Fruit fly (Drosophila melanogaster) whole organism, embryonic: ENCODE data around the gene CG2901.

Experiments used
- ATbp ChIP-seq: fragments of 200-800 bp; sonication (Bioruptor generic); optimal IDR thresholded peaks from 2 replicates; lab custom pipeline; 2017; ENCODE audit warnings: missing biosample characterization, mild to moderate bottlenecking, missing genetic modification characterization, missing genetic modification reagents
- B-H2 ChIP-seq: fragments of 200-800 bp; sonication (Bioruptor generic); optimal IDR thresholded peaks from 2 replicates; lab custom pipeline; 2018; ENCODE audit warnings: missing biosample characterization, mild to moderate bottlenecking, missing genetic modification characterization
- CG10274 ChIP-seq: fragments of 200-800 bp; sonication (Bioruptor generic); optimal IDR thresholded peaks from 3 replicates; lab custom pipeline; 2017; ENCODE audit warnings: missing biosample characterization, mild to moderate bottlenecking, missing genetic modification characterization
- CG10543 ChIP-seq: fragments of 200-800 bp; sonication (Bioruptor generic); optimal IDR thresholded peaks from 3 replicates; lab custom pipeline; 2017; ENCODE audit warnings: missing biosample characterization, mild to moderate bottlenecking, missing genetic modification characterization, moderate library complexity
- CG11247 ChIP-seq: fragments of 200-800 bp; sonication (Bioruptor generic); IDR thresholded peaks from 2 replicates; pipeline ENCODE4 v1.3.6; 2022; ENCODE audit warnings: missing biosample characterization, missing genetic modification characterization
- CG11723 ChIP-seq: fragments of 200-800 bp; sonication (Bioruptor generic); optimal IDR thresholded peaks from 2 replicates; lab custom pipeline; 2017; ENCODE audit warnings: missing biosample characterization, mild to moderate bottlenecking, missing genetic modification characterization
- CG12071 ChIP-seq: fragments of 200-800 bp; sonication (Bioruptor generic); optimal IDR thresholded peaks from 3 replicates; lab custom pipeline; 2018; ENCODE audit warnings: missing biosample characterization, mild to moderate bottlenecking, missing genetic modification characterization
- CG12236 ChIP-seq: fragments of 200-800 bp; sonication (Bioruptor generic); optimal IDR thresholded peaks from 2 replicates; lab custom pipeline; 2016; ENCODE audit warnings: missing biosample characterization, missing genetic modification characterization
- CG13296 ChIP-seq: fragments of 200-800 bp; sonication (Bioruptor generic); optimal IDR thresholded peaks from 3 replicates; lab custom pipeline; 2018; ENCODE audit warnings: missing biosample characterization, mild to moderate bottlenecking, missing genetic modification characterization
- CG15514 ChIP-seq: fragments of 200-800 bp; sonication (Bioruptor generic); optimal IDR thresholded peaks from 3 replicates; lab custom pipeline; 2017; ENCODE audit warnings: missing biosample characterization, missing genetic modification characterization, mild to moderate bottlenecking, moderate library complexity, missing genetic modification reagents
- CG17186 ChIP-seq: fragments of 200-800 bp; sonication (Bioruptor generic); optimal IDR thresholded peaks from 3 replicates; lab custom pipeline; 2017; ENCODE audit warnings: missing biosample characterization, missing genetic modification reagents, missing genetic modification characterization
- CG17385 ChIP-seq: fragments of 200-800 bp; sonication (Bioruptor generic); optimal IDR thresholded peaks from 3 replicates; lab custom pipeline; 2018; ENCODE audit warnings: missing biosample characterization, mild to moderate bottlenecking, missing genetic modification characterization
- CG17802 ChIP-seq: fragments of 200-800 bp; sonication (Bioruptor generic); optimal IDR thresholded peaks from 2 replicates; lab custom pipeline; 2018; ENCODE audit warnings: missing biosample characterization, mild to moderate bottlenecking, missing genetic modification characterization, moderate library complexity
- CG4328 ChIP-seq: fragments of 200-800 bp; sonication (Bioruptor generic); optimal IDR thresholded peaks from 3 replicates; lab custom pipeline; 2017; ENCODE audit warnings: missing biosample characterization, missing genetic modification reagents, missing genetic modification characterization
- CG4854 ChIP-seq: fragments of 200-800 bp; sonication (Bioruptor generic); optimal IDR thresholded peaks from 2 replicates; lab custom pipeline; 2016; ENCODE audit warnings: missing biosample characterization, missing genetic modification characterization, inconsistent platforms
- CG5953 ChIP-seq: fragments of 200-800 bp; sonication (Bioruptor generic); IDR thresholded peaks from 2 replicates; pipeline ENCODE4 v1.3.6; 2022; ENCODE audit warnings: missing biosample characterization, missing genetic modification characterization
- CG6654 ChIP-seq: fragments of 200-800 bp; sonication (Bioruptor generic); optimal IDR thresholded peaks from 2 replicates; lab custom pipeline; 2017; ENCODE audit warnings: missing biosample characterization, mild to moderate bottlenecking, missing genetic modification characterization
- CG8290 ChIP-seq, 3 experiments: fragments of 200-800 bp; sonication (Bioruptor generic); optimal IDR thresholded peaks; 2 replicates each; lab custom pipeline; 2016 to 2019; ENCODE audit warnings: missing biosample characterization in 3 of 3, missing genetic modification characterization in 3 of 3, mild to moderate bottlenecking in 2 of 3, moderate library complexity in 1 of 3
- Doc3 ChIP-seq: fragments of 200-800 bp; sonication (Bioruptor generic); IDR thresholded peaks from 3 replicates; pipeline ENCODE4 v1.3.6; 2022; ENCODE audit warnings: missing biosample characterization, missing genetic modification characterization; ENCODE audit not compliant: partially characterized antibody
- Hey ChIP-seq: fragments of 200-800 bp; sonication (Bioruptor generic); optimal IDR thresholded peaks from 3 replicates; lab custom pipeline; 2018; ENCODE audit warnings: missing biosample characterization, mild to moderate bottlenecking, missing genetic modification characterization
- Lpt ChIP-seq: fragments of >200 bp; optimal IDR thresholded peaks from 2 replicates; lab custom pipeline; 2018; ENCODE audit warnings: missing biosample characterization, missing genetic modification characterization
- Max ChIP-seq: fragments of 200-800 bp; sonication (Bioruptor generic); optimal IDR thresholded peaks from 2 replicates; lab custom pipeline; 2016; ENCODE audit warnings: missing biosample characterization, mild to moderate bottlenecking, missing genetic modification characterization
- NC2α ChIP-seq: fragments of 200-800 bp; sonication (Bioruptor generic); optimal IDR thresholded peaks from 2 replicates; lab custom pipeline; 2016; ENCODE audit warnings: missing biosample characterization, missing genetic modification characterization
- PHDP ChIP-seq: fragments of 200-800 bp; sonication (Bioruptor generic); optimal IDR thresholded peaks from 3 replicates; lab custom pipeline; 2018; ENCODE audit warnings: missing biosample characterization, mild to moderate bottlenecking, missing genetic modification characterization, moderate library complexity
- aop ChIP-seq: fragments of 200-800 bp; sonication (Bioruptor generic); IDR thresholded peaks from 2 replicates; pipeline ENCODE4 v1.3.6; 2022; ENCODE audit warnings: missing biosample characterization, missing genetic modification characterization
- btn ChIP-seq: fragments of 200-800 bp; sonication (Bioruptor generic); optimal IDR thresholded peaks from 2 replicates; lab custom pipeline; 2016; ENCODE audit warnings: missing biosample characterization, missing genetic modification characterization
- cad ChIP-seq: fragments of >200 bp; optimal IDR thresholded peaks from 2 replicates; lab custom pipeline; 2017; ENCODE audit warnings: missing biosample characterization, missing genetic modification characterization
- chif ChIP-seq, 2 experiments: fragments of 200-800 bp; sonication (Bioruptor generic); optimal IDR thresholded peaks; 3 replicates each; lab custom pipeline; 2016; ENCODE audit warnings: missing biosample characterization in 2 of 2, missing genetic modification characterization in 2 of 2
- grau ChIP-seq: fragments of 200-800 bp; optimal IDR thresholded peaks from 3 replicates; lab custom pipeline; 2019; ENCODE audit warnings: missing biosample characterization, mild to moderate bottlenecking, missing genetic modification characterization, moderate library complexity
- grn ChIP-seq: fragments of 200-800 bp; sonication (Bioruptor generic); optimal IDR thresholded peaks from 3 replicates; lab custom pipeline; 2017; ENCODE audit warnings: missing biosample characterization, missing genetic modification characterization
- her ChIP-seq: fragments of 200-800 bp; sonication (Bioruptor generic); optimal IDR thresholded peaks from 2 replicates; lab custom pipeline; 2016; ENCODE audit warnings: missing biosample characterization, missing genetic modification characterization
- lbe ChIP-seq: fragments of 200-800 bp; sonication (Bioruptor generic); optimal IDR thresholded peaks from 2 replicates; lab custom pipeline; 2016; ENCODE audit warnings: missing biosample characterization, mild to moderate bottlenecking, missing genetic modification characterization
- lov ChIP-seq, 2 experiments: fragments of 200-800 bp in 1 of 2; fragments of >200 bp in 1 of 2; sonication (Bioruptor generic) in 1 of 2; IDR thresholded peaks in 1 of 2; optimal IDR thresholded peaks in 1 of 2; 2 replicates in 1 of 2; 3 replicates in 1 of 2; pipeline versions ENCODE4 v1.3.6 to Lab custom; 2017 to 2022; ENCODE audit warnings: missing biosample characterization in 1 of 2, missing genetic modification characterization in 1 of 2
- mam ChIP-seq: fragments of 200-800 bp; sonication (Bioruptor generic); optimal IDR thresholded peaks from 3 replicates; lab custom pipeline; 2016; ENCODE audit warnings: missing biosample characterization, missing genetic modification characterization
- nerfin-2 ChIP-seq: fragments of 200-800 bp; sonication (Bioruptor generic); IDR thresholded peaks from 2 replicates; pipeline ENCODE4 v1.3.6; 2022; ENCODE audit warnings: missing biosample characterization, missing genetic modification characterization; ENCODE audit not compliant: partially characterized antibody
- odd ChIP-seq: fragments of 200-800 bp; sonication (Bioruptor generic); optimal IDR thresholded peaks from 2 replicates; lab custom pipeline; 2017; ENCODE audit warnings: missing biosample characterization, mild to moderate bottlenecking, missing genetic modification characterization
- peb ChIP-seq: fragments of 200-800 bp; sonication (Bioruptor generic); IDR thresholded peaks from 2 replicates; pipeline ENCODE4 v1.3.6; 2022; ENCODE audit warnings: missing biosample characterization, missing genetic modification characterization
- pho ChIP-seq: fragments of 200-800 bp; sonication (Bioruptor generic); optimal IDR thresholded peaks from 2 replicates; lab custom pipeline; 2016; ENCODE audit warnings: missing biosample characterization, missing genetic modification characterization
- schlank ChIP-seq: fragments of 200-800 bp; sonication (Bioruptor generic); optimal IDR thresholded peaks from 2 replicates; lab custom pipeline; 2018; ENCODE audit warnings: missing biosample characterization, mild to moderate bottlenecking, missing genetic modification characterization
- sd ChIP-seq: fragments of 200-800 bp; sonication (Bioruptor generic); optimal IDR thresholded peaks from 3 replicates; lab custom pipeline; 2018; ENCODE audit warnings: missing biosample characterization, mild to moderate bottlenecking, missing genetic modification characterization, moderate library complexity
- sisA ChIP-seq: fragments of 200-800 bp; sonication (Bioruptor generic); IDR thresholded peaks from 2 replicates; pipeline ENCODE4 v1.3.6; 2022; ENCODE audit warnings: missing biosample characterization, missing genetic modification characterization
- sug ChIP-seq: fragments of 200-800 bp; optimal IDR thresholded peaks from 2 replicates; lab custom pipeline; 2019; ENCODE audit warnings: missing biosample characterization, mild to moderate bottlenecking, missing genetic modification characterization, moderate library complexity
- tap ChIP-seq: fragments of 200-800 bp; optimal IDR thresholded peaks from 3 replicates; lab custom pipeline; 2019; ENCODE audit warnings: missing biosample characterization, mild to moderate bottlenecking, missing genetic modification characterization, moderate library complexity
- tio ChIP-seq: fragments of 200-800 bp; sonication (Bioruptor generic); optimal IDR thresholded peaks from 2 replicates; lab custom pipeline; 2017; ENCODE audit warnings: missing biosample characterization, missing genetic modification characterization, inconsistent platforms
- twi ChIP-seq: fragments of 200-800 bp; optimal IDR thresholded peaks from 2 replicates; lab custom pipeline; 2019; ENCODE audit warnings: missing biosample characterization, mild to moderate bottlenecking, missing genetic modification characterization, moderate library complexity
- wek ChIP-seq: fragments of 200-800 bp; sonication (Bioruptor generic); optimal IDR thresholded peaks from 3 replicates; lab custom pipeline; 2018; ENCODE audit warnings: missing biosample characterization, mild to moderate bottlenecking, missing genetic modification characterization, moderate library complexity
- z ChIP-seq: fragments of 200-800 bp; sonication (Bioruptor generic); IDR thresholded peaks from 3 replicates; pipeline ENCODE4 v1.3.6; 2022; ENCODE audit warnings: missing biosample characterization, missing genetic modification characterization
- zen ChIP-seq: fragments of 200-800 bp; sonication (Bioruptor generic); optimal IDR thresholded peaks from 3 replicates; lab custom pipeline; 2018; ENCODE audit warnings: missing biosample characterization, mild to moderate bottlenecking, missing genetic modification characterization, moderate library complexity

The CG2901 gene

dm6 chrX:3868456-3869023, 40.5 kb downstream of the CG2901 start, which contains the start of gene CG2930 (continued):
- TF ChIP-seq Doc3 (GFP tag; lab: Robert Waterston, UW) = no peak
- peak; percentile 74 for TF ChIP-seq CG17186 (GFP tag; lab: Kevin White, UChicago)
- peak; percentile 70 for TF ChIP-seq mam (GFP tag; lab: Kevin White, UChicago)
- TF ChIP-seq sisA (GFP tag; lab: Robert Waterston, UW) = peak; percentile 90
- no peak for TF ChIP-seq nerfin-2 (GFP tag; lab: Robert Waterston, UW)
- no peak for TF ChIP-seq CG4328 (GFP tag; lab: Kevin White, UChicago)
- TF ChIP-seq CG15514 = peak; percentile 42
- TF ChIP-seq aop (GFP tag; lab: Robert Waterston, UW) = peak; percentile 80
- TF ChIP-seq CG11723 (GFP tag; lab: Kevin White, UChicago) = peak; percentile 70
- no peak for TF ChIP-seq Lpt (GFP tag; lab: Kevin White, UChicago)
- TF ChIP-seq btn (GFP tag; lab: Kevin White, UChicago) = peak; percentile 84

- TF ChIP-seq zen (tag; lab: Kevin White, UChicago) (peak; percentile 38), cad (peak; percentile 85), CG11247 (GFP tag; lab: Robert Waterston, UW) (no peak), CG4854 (GFP tag; lab: Kevin White, UChicago) (no peak), CG17385 (GFP tag; lab: Kevin White, UChicago) (no peak), her (no peak), Max (GFP tag; lab: Kevin White, UChicago) (no peak), Hey (tag; lab: Kevin White, UChicago) (peak; percentile 3), twi (peak; percentile 14), sd (peak; percentile 22), CG13296 (GFP tag; lab: Kevin White, UChicago) (peak; percentile 2), CG10543 (GFP tag; lab: Kevin White, UChicago) (no peak), sug (peak; percentile 65), tio (no peak), tap (tag; lab: Kevin White, UChicago) (no peak), CG17802 (tag; lab: Kevin White, UChicago) (no peak), pho (GFP tag; lab: Kevin White, UChicago) (no peak), CG10274 (GFP tag; lab: Kevin White, UChicago) (no peak), lbe (GFP tag; lab: Kevin White, UChicago) (no peak), peb (no peak), CG6654 (no peak), ATbp (GFP tag; lab: Kevin White, UChicago) (no peak), CG12236 (GFP tag; lab: Kevin White, UChicago) (no peak), CG8290 (GFP tag; optimal IDR thresholded peaks at IDR 0.05; lab: Kevin White, UChicago) (no peak), CG8290 (tag; optimal IDR thresholded peaks at IDR 0.05; lab: Kevin White, UChicago) (no peak), CG5953 (GFP tag; lab: Robert Waterston, UW) (no peak), wek (GFP tag; lab: Kevin White, UChicago) (no peak), PHDP (tag; lab: Kevin White, UChicago) (peak; percentile 13), CG12071 (peak; percentile 50), schlank (tag; lab: Kevin White, UChicago) (peak; percentile 1), grau (no peak), lov (optimal IDR thresholded peaks at IDR 0.05; lab: Kevin White, UChicago) (no peak), lov (GFP tag; IDR thresholded peaks at IDR 0.05; lab: Robert Waterston, UW) (0 out of 3 replicates have a peak, but pooled peaks have one; percentile 20), z (GFP tag; lab: Robert Waterston, UW) (no peak), grn (peak; percentile 60), B-H2 (no peak), NC2α (GFP tag; lab: Kevin White, UChicago) (no peak), chif (GFP tag; optimal IDR thresholded peaks at IDR 0.05; lab: Kevin White, UChicago) (no peak), odd (no peak)
Observed at dm6 chrX:3869092-3869491, 41.1 kb downstream of the CG2901 start.
